Fruit fly (Drosophila melanogaster) whole organism, adult: ENCODE data around the gene bam.

ENCODE experiments used
- CG11617 ChIP-seq: fragments of 200-800 bp; sonication (Bioruptor generic); optimal IDR thresholded peaks from 2 replicates; lab custom pipeline; 2017; ENCODE audit warnings: mild to moderate bottlenecking, missing biosample characterization, missing genetic modification reagents, missing genetic modification characterization
- CG12768 ChIP-seq: fragments of 200-800 bp; sonication (Bioruptor generic); optimal IDR thresholded peaks from 2 replicates; lab custom pipeline; 2017; ENCODE audit warnings: missing biosample characterization, missing genetic modification characterization, mild to moderate bottlenecking, moderate library complexity, missing genetic modification reagents
- CG14711 ChIP-seq: fragments of 200-800 bp; sonication (Bioruptor generic); optimal IDR thresholded peaks from 2 replicates; lab custom pipeline; 2018; ENCODE audit warnings: missing biosample characterization, mild to moderate bottlenecking, missing genetic modification characterization, moderate library complexity
- CG1620 ChIP-seq: fragments of 200-800 bp; sonication (Bioruptor generic); optimal IDR thresholded peaks from 2 replicates; lab custom pipeline; 2016; ENCODE audit warnings: missing biosample characterization, missing genetic modification characterization
- CG33017 ChIP-seq: fragments of 200-800 bp; sonication (Bioruptor generic); optimal IDR thresholded peaks from 2 replicates; lab custom pipeline; 2018; ENCODE audit warnings: missing biosample characterization, mild to moderate bottlenecking, missing genetic modification characterization, moderate library complexity
- CG5204 ChIP-seq: fragments of 200-800 bp; sonication (Bioruptor generic); optimal IDR thresholded peaks from 2 replicates; lab custom pipeline; 2016; ENCODE audit warnings: missing biosample characterization, missing genetic modification characterization
- CG7045 ChIP-seq: fragments of 200-800 bp; sonication (Bioruptor generic); optimal IDR thresholded peaks from 2 replicates; lab custom pipeline; 2017; ENCODE audit warnings: missing biosample characterization, mild to moderate bottlenecking, missing genetic modification characterization
- CG7101 ChIP-seq: fragments of 200-800 bp; sonication (Bioruptor generic); optimal IDR thresholded peaks from 2 replicates; lab custom pipeline; 2018; ENCODE audit warnings: missing biosample characterization, mild to moderate bottlenecking, missing genetic modification characterization, moderate library complexity
- Clk ChIP-seq: fragments of 200-800 bp; sonication (Bioruptor generic); optimal IDR thresholded peaks from 2 replicates; lab custom pipeline; 2017; ENCODE audit warnings: missing biosample characterization, missing genetic modification characterization
- Crg-1 ChIP-seq: fragments of 200-800 bp; sonication (Bioruptor generic); optimal IDR thresholded peaks from 2 replicates; lab custom pipeline; 2016; ENCODE audit warnings: missing biosample characterization, missing genetic modification characterization
- Hr96 ChIP-seq: fragments of 200-800 bp; sonication (Bioruptor generic); optimal IDR thresholded peaks from 2 replicates; lab custom pipeline; 2016; ENCODE audit warnings: missing biosample characterization, missing genetic modification characterization
- Mnt ChIP-seq: fragments of 200-800 bp; sonication (Bioruptor generic); optimal IDR thresholded peaks from 2 replicates; lab custom pipeline; 2016; ENCODE audit warnings: missing biosample characterization, mild to moderate bottlenecking, missing genetic modification characterization
- bab1 ChIP-seq: fragments of 200-800 bp; sonication (Bioruptor generic); optimal IDR thresholded peaks from 3 replicates; lab custom pipeline; 2019; ENCODE audit warnings: missing biosample characterization, mild to moderate bottlenecking, missing genetic modification characterization, moderate library complexity
- cic ChIP-seq: fragments of 200-800 bp; sonication (Bioruptor generic); optimal IDR thresholded peaks from 2 replicates; lab custom pipeline; 2017; ENCODE audit warnings: missing biosample characterization, mild to moderate bottlenecking, missing genetic modification characterization, moderate library complexity
- cnc ChIP-seq, 2 experiments: fragments of >200 bp; optimal IDR thresholded peaks; 2 replicates each; lab custom pipeline; 2017
- kay ChIP-seq: fragments of 200-800 bp; sonication (Bioruptor generic); peaks from one replicate; lab custom pipeline; 2016; ENCODE audit warnings: missing biosample characterization, missing genetic modification characterization, borderline replicate concordance
- ovo ChIP-seq: fragments of 200-800 bp; sonication (Bioruptor generic); optimal IDR thresholded peaks from 2 replicates; lab custom pipeline; 2016; ENCODE audit warnings: missing biosample characterization, missing genetic modification characterization
- pad ChIP-seq: fragments of 200-800 bp; sonication (Bioruptor generic); optimal IDR thresholded peaks from 3 replicates; lab custom pipeline; 2017; ENCODE audit warnings: missing biosample characterization, missing genetic modification characterization, mild to moderate bottlenecking, moderate library complexity, missing genetic modification reagents
- tj ChIP-seq: fragments of 200-800 bp; sonication (Bioruptor generic); optimal IDR thresholded peaks from 3 replicates; lab custom pipeline; 2017; ENCODE audit warnings: missing biosample characterization, mild to moderate bottlenecking, missing genetic modification characterization, moderate library complexity
- toe ChIP-seq: fragments of 200-800 bp; sonication (Bioruptor generic); optimal IDR thresholded peaks from 2 replicates; lab custom pipeline; 2016; ENCODE audit warnings: missing biosample characterization, missing genetic modification characterization

The bam gene

DNA sequence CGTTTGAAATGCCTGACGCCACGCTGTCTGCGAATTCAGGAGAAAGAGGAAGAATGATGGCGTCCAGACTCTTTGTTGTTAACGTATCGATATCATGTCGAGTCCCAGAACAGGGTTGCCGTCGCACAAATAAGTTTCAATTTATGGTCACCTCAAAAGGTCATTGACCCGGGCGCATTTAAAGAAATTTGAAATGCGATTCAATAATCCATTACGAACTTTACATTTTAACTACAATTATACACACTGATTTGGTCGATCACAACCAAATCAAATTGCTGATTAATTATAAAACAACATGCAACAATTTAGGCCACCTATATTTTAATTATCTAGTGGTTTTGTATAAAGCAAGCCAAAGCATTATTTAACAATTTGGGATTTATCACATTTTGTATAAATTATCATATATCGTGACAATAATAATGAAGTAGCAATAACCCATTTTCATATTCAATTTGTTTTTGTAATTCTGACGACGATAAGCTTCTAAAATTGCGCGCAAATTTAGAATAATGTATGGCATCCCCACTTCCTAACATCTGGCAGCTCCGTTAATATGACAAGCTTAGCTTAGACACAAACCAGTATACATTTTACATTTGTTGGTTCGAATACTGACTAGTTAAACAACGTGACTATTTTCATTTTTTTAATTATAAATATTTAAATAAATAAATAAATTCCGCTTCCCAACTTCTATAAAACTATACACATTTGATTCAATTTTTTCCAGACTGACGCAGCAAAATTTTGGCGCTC, at the start of gene bam:
TSS of gene bam (minus strand) at position 58 of the 762 bp plus-strand sequence.
- TF ChIP-seq Mnt (GFP tag; lab: Kevin White, UChicago) (peak; percentile 44), CG1620 (no peak), cic (GFP tag; lab: Kevin White, UChicago) (no peak), CG5204 (GFP tag; lab: Kevin White, UChicago) (no peak), ovo (no peak), bab1 (peak; percentile 44), cnc (optimal IDR thresholded peaks at IDR 0.05; lab: Kevin White, UChicago) (no peak), pad (GFP tag; lab: Kevin White, UChicago) (no peak), Crg-1 (GFP tag; lab: Kevin White, UChicago) (peak; percentile 53), CG7045 (GFP tag; lab: Kevin White, UChicago) (no peak), CG12768 (GFP tag; lab: Kevin White, UChicago) (no peak), CG11617 (GFP tag; lab: Kevin White, UChicago) (no peak), CG14711 (tag; lab: Kevin White, UChicago) (peak; percentile 67), CG7101 (tag; lab: Kevin White, UChicago) (no peak), CG33017 (no peak), Clk (GFP tag; lab: Kevin White, UChicago) (no peak), toe (GFP tag; lab: Kevin White, UChicago) (no peak), kay (GFP tag; lab: Kevin White, UChicago) (peak; percentile 71), Hr96 (GFP tag; lab: Kevin White, UChicago) (no peak), tj (GFP tag; lab: Kevin White, UChicago) (no peak)

DNA sequence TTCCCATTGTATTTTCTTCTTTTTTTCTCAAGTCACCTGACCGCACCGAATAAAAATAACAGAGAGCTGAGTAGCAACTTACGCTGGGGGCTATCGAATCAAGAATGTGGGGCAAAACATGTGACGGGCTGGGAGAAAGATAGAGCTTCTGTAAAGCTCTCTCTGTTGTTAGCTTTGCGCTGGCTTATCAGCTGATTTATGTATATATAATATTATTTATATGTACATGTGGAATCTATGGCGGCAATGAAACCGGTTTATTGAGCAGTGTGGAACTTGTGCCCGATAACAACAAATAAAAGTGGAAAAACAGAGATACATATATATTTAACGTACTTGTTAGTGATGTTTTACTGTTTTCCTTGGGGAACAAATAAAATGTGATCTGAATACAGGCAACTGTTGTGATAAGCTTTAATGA, 48.0 kb upstream of the bam start, which contains the start of gene CG31098:
TSS of gene CG31098 (minus strand) at position 114 of the 421 bp plus-strand sequence.
- TF ChIP-seq tj (GFP tag; lab: Kevin White, UChicago) (peak; percentile 18), bab1 (peak; percentile 84), Crg-1 (GFP tag; lab: Kevin White, UChicago) (no peak), toe (GFP tag; lab: Kevin White, UChicago) (peak; percentile 41), cnc (optimal IDR thresholded peaks at IDR 0.05; lab: Kevin White, UChicago) (peak in 1 of 2 experiments; percentile 57), ovo (peak; percentile 41), CG7045 (GFP tag; lab: Kevin White, UChicago) (peak; percentile 62), CG12768 (GFP tag; lab: Kevin White, UChicago) (peak; percentile 80), CG1620 (no peak), CG33017 (peak; percentile 83), CG5204 (GFP tag; lab: Kevin White, UChicago) (no peak), CG11617 (GFP tag; lab: Kevin White, UChicago) (peak; percentile 53), Hr96 (GFP tag; lab: Kevin White, UChicago) (no peak), Mnt (GFP tag; lab: Kevin White, UChicago) (peak; percentile 90), kay (GFP tag; lab: Kevin White, UChicago) (peak; percentile 89), Clk (GFP tag; lab: Kevin White, UChicago) (no peak), pad (GFP tag; lab: Kevin White, UChicago) (peak; percentile 35), CG7101 (tag; lab: Kevin White, UChicago) (peak; percentile 60), CG14711 (tag; lab: Kevin White, UChicago) (peak; percentile 29), cic (GFP tag; lab: Kevin White, UChicago) (peak; percentile 92)

- TF ChIP-seq kay (GFP tag; lab: Kevin White, UChicago) (peak; percentile 37), Crg-1 (GFP tag; lab: Kevin White, UChicago) (no peak), cic (GFP tag; lab: Kevin White, UChicago) (no peak)
These were observed 44.7 kb upstream of the bam start, which contains the start of gene CG11893 for dm6 chr3R:25289589-25289988. Gene CG11893 (plus strand): TSS chr3R:25289889.

dm6 chr3R:25287128-25287527, 42.2 kb upstream of the bam start, which contains the start of gene CG13658:
Gene CG13658 (plus strand): TSS chr3R:25287474.
- TF ChIP-seq CG1620, result no peak
- TF ChIP-seq cic (GFP tag; lab: Kevin White, UChicago), result peak; percentile 59
- peak in 1 of 2 experiments; percentile 81 for TF ChIP-seq cnc (optimal IDR thresholded peaks at IDR 0.05; lab: Kevin White, UChicago)
- no peak for TF ChIP-seq tj (GFP tag; lab: Kevin White, UChicago)
- peak; percentile 90 for TF ChIP-seq kay (GFP tag; lab: Kevin White, UChicago)
- no peak for TF ChIP-seq Mnt (GFP tag; lab: Kevin White, UChicago)
- TF ChIP-seq bab1, result peak; percentile 14
- no peak for TF ChIP-seq ovo
- TF ChIP-seq CG12768 (GFP tag; lab: Kevin White, UChicago), result peak; percentile 13
- no peak for TF ChIP-seq pad (GFP tag; lab: Kevin White, UChicago)

dm6 chr3R:25285173-25285572, 40.3 kb upstream of the bam start, which contains the start of gene CG31104:
Gene CG31104 (plus strand): TSS chr3R:25285473.
- no peak for TF ChIP-seq CG11617 (GFP tag; lab: Kevin White, UChicago)
- TF ChIP-seq kay (GFP tag; lab: Kevin White, UChicago), result peak; percentile 87

- TF ChIP-seq Crg-1 (GFP tag; lab: Kevin White, UChicago) (no peak), CG1620 (no peak), CG7101 (tag; lab: Kevin White, UChicago) (peak; percentile 14), kay (GFP tag; lab: Kevin White, UChicago) (no peak), cnc (optimal IDR thresholded peaks at IDR 0.05; lab: Kevin White, UChicago) (no peak), Mnt (GFP tag; lab: Kevin White, UChicago) (no peak), ovo (no peak), cic (GFP tag; lab: Kevin White, UChicago) (peak; percentile 65), Hr96 (GFP tag; lab: Kevin White, UChicago) (no peak), CG14711 (tag; lab: Kevin White, UChicago) (peak; percentile 33), Clk (GFP tag; lab: Kevin White, UChicago) (no peak), pad (GFP tag; lab: Kevin White, UChicago) (no peak), CG12768 (GFP tag; lab: Kevin White, UChicago) (peak; percentile 3), CG5204 (GFP tag; lab: Kevin White, UChicago) (no peak), toe (GFP tag; lab: Kevin White, UChicago) (no peak), bab1 (no peak)
These were observed 38.3 kb upstream of the bam start, which contains the start of gene CG31300 for dm6 chr3R:25283209-25283670. Gene CG31300 (plus strand): TSS chr3R:25283620.
